Worm (Caenorhabditis elegans) whole organism, L4 larva: Measurements from ENCODE around the gene tsr-2.
"Not testable (repeated sequence)": the region's sequence is repeated elsewhere in the genome, so short reads cannot be mapped to it uniquely, and the experiment has no call there.

Experiments used
- Y75B8A.6 ChIP-seq: fragments of 200-800 bp; sonication (Bioruptor generic); IDR thresholded peaks from 2 replicates; pipeline ENCODE4 v1.3.6; 2022; ENCODE audit warnings: missing genetic modification reagents, missing genetic modification characterization, missing compliant biosample characterization
- aha-1 ChIP-seq: fragments of 150-350 bp; peaks from one replicate; lab custom pipeline; 2014; ENCODE audit warnings: missing biosample characterization, missing genetic modification characterization
- ceh-32 ChIP-seq: sonication (generic microtip); optimal IDR thresholded peaks from 2 replicates; lab custom pipeline; 2016; ENCODE audit warnings: mild to moderate bottlenecking, missing genetic modification characterization, missing compliant biosample characterization; ENCODE audit not compliant: poor library complexity
- ceh-44 ChIP-seq: fragments of 200-800 bp; sonication (Bioruptor generic); IDR thresholded peaks from 2 replicates; pipeline ENCODE4 v1.3.6; 2022; ENCODE audit warnings: missing genetic modification reagents, missing genetic modification characterization, missing compliant biosample characterization
- ceh-82 ChIP-seq: sonication (generic microtip); optimal IDR thresholded peaks from 2 replicates; lab custom pipeline; 2017; ENCODE audit warnings: missing biosample characterization, missing genetic modification characterization
- cey-2 ChIP-seq: sonication (generic microtip); optimal IDR thresholded peaks from 3 replicates; lab custom pipeline; 2017; ENCODE audit warnings: missing genetic modification characterization, mild to moderate bottlenecking, missing compliant biosample characterization, antibody characterized with exemption, borderline replicate concordance; ENCODE audit not compliant: insufficient read depth
- dmd-8 ChIP-seq: fragments of 200-800 bp; sonication (Bioruptor generic); IDR thresholded peaks from 2 replicates; pipeline ENCODE4 v1.3.6; 2022; ENCODE audit warnings: missing genetic modification characterization, missing compliant biosample characterization
- dpl-1 ChIP-seq: fragments of 150-350 bp; optimal IDR thresholded peaks from 2 replicates; lab custom pipeline; 2014; ENCODE audit warnings: missing biosample characterization, missing genetic modification reagents, missing genetic modification characterization
- egl-27 ChIP-seq: sonication (generic microtip); optimal IDR thresholded peaks from 3 replicates; lab custom pipeline; 2017; ENCODE audit warnings: missing biosample characterization, missing genetic modification reagents, missing genetic modification characterization
- egl-43 ChIP-seq: fragments of 200-800 bp; sonication (Bioruptor generic); IDR thresholded peaks from 2 replicates; pipeline ENCODE4 v1.3.6; 2022; ENCODE audit warnings: missing genetic modification reagents, missing genetic modification characterization, missing compliant biosample characterization
- fos-1 ChIP-seq: fragments of 150-350 bp; optimal IDR thresholded peaks from 2 replicates; lab custom pipeline; 2014; ENCODE audit warnings: missing biosample characterization, missing genetic modification characterization
- hif-1 ChIP-seq, 2 experiments: sonication (generic microtip); optimal IDR thresholded peaks; 2 replicates each; lab custom pipeline; 2016 to 2017; ENCODE audit warnings: missing compliant biosample characterization in 2 of 2, missing genetic modification characterization in 2 of 2, missing genetic modification reagents in 2 of 2, missing genotype in 2 of 2, mild to moderate bottlenecking in 1 of 2
- hlh-11 ChIP-seq: fragments of 200-800 bp; sonication (Bioruptor generic); optimal IDR thresholded peaks from 2 replicates; lab custom pipeline; 2018; ENCODE audit warnings: mild to moderate bottlenecking, missing genetic modification characterization, missing compliant biosample characterization
- jun-1 ChIP-seq: fragments of 150-350 bp; optimal IDR thresholded peaks from 2 replicates; lab custom pipeline; 2014; ENCODE audit warnings: missing biosample characterization, missing genetic modification reagents, missing genetic modification characterization
- lir-3 ChIP-seq: sonication (generic microtip); optimal IDR thresholded peaks from 2 replicates; lab custom pipeline; 2016; ENCODE audit warnings: mild to moderate bottlenecking, missing genetic modification characterization, missing compliant biosample characterization
- lsy-2 ChIP-seq, 2 experiments: fragments of 150-350 bp in 1 of 2; sonication (generic microtip) in 1 of 2; optimal IDR thresholded peaks; 2 replicates each; lab custom pipeline; 2014 to 2017; ENCODE audit warnings: missing biosample characterization in 2 of 2, missing genetic modification characterization in 2 of 2
- madf-5 ChIP-seq, 2 experiments: fragments of 200-800 bp; sonication (Bioruptor generic); IDR thresholded peaks; 2 replicates each; pipeline ENCODE4 v1.3.6; 2022; ENCODE audit warnings: missing compliant biosample characterization in 2 of 2, missing genetic modification characterization in 2 of 2
- mes-2 ChIP-seq: sonication (generic microtip); optimal IDR thresholded peaks from 2 replicates; lab custom pipeline; 2016; ENCODE audit warnings: missing genotype, mild to moderate bottlenecking, missing genetic modification characterization, missing compliant biosample characterization; ENCODE audit not compliant: poor library complexity, severe bottlenecking
- nhr-41 ChIP-seq: fragments of 200-800 bp; sonication (Bioruptor generic); IDR thresholded peaks from 2 replicates; pipeline ENCODE4 v1.3.6; 2022; ENCODE audit warnings: missing genetic modification reagents, missing genetic modification characterization, missing compliant biosample characterization
- nhr-42 ChIP-seq: fragments of 200-800 bp; sonication (Bioruptor generic); IDR thresholded peaks from 2 replicates; pipeline ENCODE4 v1.3.6; 2022; ENCODE audit warnings: missing genetic modification characterization, missing compliant biosample characterization
- nhr-6 ChIP-seq: fragments of 150-350 bp; optimal IDR thresholded peaks from 2 replicates; lab custom pipeline; 2014; ENCODE audit warnings: missing biosample characterization, missing genetic modification characterization
- nhr-77 ChIP-seq: fragments of 150-350 bp; optimal IDR thresholded peaks from 2 replicates; lab custom pipeline; 2014; ENCODE audit warnings: missing biosample characterization, missing genetic modification characterization
- pha-4 ChIP-seq, 2 experiments: fragments of 150-350 bp in 1 of 2; fragments of 200-800 bp in 1 of 2; sonication (Bioruptor generic) in 1 of 2; IDR thresholded peaks in 1 of 2; optimal IDR thresholded peaks in 1 of 2; 2 replicates each; pipeline versions ENCODE4 v1.3.6 to Lab custom; 2014 to 2022; ENCODE audit warnings: missing genetic modification characterization in 2 of 2, missing genetic modification reagents in 2 of 2, missing biosample characterization in 1 of 2, missing compliant biosample characterization in 1 of 2
- php-3 ChIP-seq: fragments of 200-800 bp; sonication (Bioruptor generic); IDR thresholded peaks from 2 replicates; pipeline ENCODE4 v1.3.6; 2022; ENCODE audit warnings: missing genetic modification reagents, missing genetic modification characterization, missing compliant biosample characterization
- pqm-1 ChIP-seq: sonication (generic microtip); optimal IDR thresholded peaks from 2 replicates; lab custom pipeline; 2017; ENCODE audit warnings: missing biosample characterization, missing genetic modification characterization
- rbr-2 ChIP-seq: sonication (generic microtip); optimal IDR thresholded peaks from 2 replicates; lab custom pipeline; 2016; ENCODE audit warnings: missing genotype, missing genetic modification characterization, missing compliant biosample characterization
- set-16 ChIP-seq: fragments of 200-800 bp; sonication (Bioruptor generic); IDR thresholded peaks from 2 replicates; pipeline ENCODE4 v1.3.6; 2022; ENCODE audit warnings: missing genetic modification reagents, missing genetic modification characterization, missing compliant biosample characterization
- skn-1 ChIP-seq: fragments of 150-350 bp; optimal IDR thresholded peaks from 2 replicates; lab custom pipeline; 2014; ENCODE audit warnings: missing biosample characterization, missing genetic modification characterization
- snpc-1.2 ChIP-seq: fragments of 200-800 bp; sonication (Bioruptor generic); IDR thresholded peaks from 2 replicates; pipeline ENCODE4 v1.3.6; 2022; ENCODE audit warnings: missing genetic modification reagents, missing genetic modification characterization, missing compliant biosample characterization
- tag-97 ChIP-seq: fragments of 200-800 bp; sonication (Bioruptor generic); IDR thresholded peaks from 2 replicates; pipeline ENCODE4 v1.3.6; 2022; ENCODE audit warnings: missing genetic modification characterization, missing compliant biosample characterization

tsr-2 gene

DNA sequence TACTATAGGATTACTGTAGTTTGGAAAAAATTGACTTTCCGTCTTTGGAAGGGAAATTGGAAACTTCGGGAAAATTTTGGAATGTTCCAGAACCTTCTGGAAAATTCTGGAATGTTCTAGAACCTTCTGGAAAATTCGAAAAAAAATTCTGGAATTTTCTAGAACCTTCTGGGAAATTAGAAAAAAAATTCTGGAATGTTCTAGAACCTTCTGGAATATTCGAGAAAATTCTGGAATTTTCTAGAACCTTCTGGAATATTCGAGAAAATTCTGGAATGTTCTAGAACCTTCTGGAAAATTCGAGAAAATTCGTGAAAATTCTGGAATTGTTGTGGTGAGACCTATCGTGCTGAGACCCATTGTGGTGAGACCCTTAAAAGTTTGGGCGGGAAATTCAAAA, 41.3 kb upstream of the tsr-2 start:
- TF ChIP-seq snpc-1.2 (GFP tag; lab: Robert Waterston, UW) = 0 out of 2 replicates have a peak, but pooled peaks have one; percentile 42

DNA sequence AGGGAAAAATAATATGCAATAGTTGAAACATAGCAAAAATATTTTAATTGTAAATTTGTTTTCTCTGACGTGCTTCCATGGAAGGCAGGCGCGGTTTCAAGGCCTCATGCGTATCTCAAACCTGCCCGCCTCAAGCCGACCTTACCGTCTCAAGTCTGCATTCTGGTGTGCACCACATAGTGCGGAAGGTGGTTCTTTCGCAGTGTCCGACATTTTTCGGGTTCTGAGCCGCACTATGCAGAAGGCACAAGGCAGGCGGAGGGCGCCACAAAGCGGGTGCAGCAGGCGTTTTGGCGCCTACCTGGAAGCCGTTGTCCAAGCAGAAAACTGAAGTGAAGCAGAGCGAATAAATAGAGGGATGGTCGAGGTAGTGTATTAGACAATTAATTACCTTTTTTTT, 33.9 kb upstream of the tsr-2 start:
- TF ChIP-seq nhr-42 (GFP tag; lab: Robert Waterston, UW) (no peak), egl-27 (tag; lab: Kevin White, UChicago) (no peak), Y75B8A.6 (GFP tag; lab: Robert Waterston, UW) (no peak), fos-1 (tag; lab: Kevin White, UChicago) (no peak), ceh-44 (GFP tag; lab: Robert Waterston, UW) (no peak), rbr-2 (tag; lab: Kevin White, UChicago) (no peak), set-16 (GFP tag; lab: Robert Waterston, UW) (peak; percentile 53; the same call in 1 of the 2 replicates), hlh-11 (tag; lab: Kevin White, UChicago) (no peak), mes-2 (no peak), snpc-1.2 (GFP tag; lab: Robert Waterston, UW) (peak; percentile 51; the same call in 1 of the 2 replicates)

DNA sequence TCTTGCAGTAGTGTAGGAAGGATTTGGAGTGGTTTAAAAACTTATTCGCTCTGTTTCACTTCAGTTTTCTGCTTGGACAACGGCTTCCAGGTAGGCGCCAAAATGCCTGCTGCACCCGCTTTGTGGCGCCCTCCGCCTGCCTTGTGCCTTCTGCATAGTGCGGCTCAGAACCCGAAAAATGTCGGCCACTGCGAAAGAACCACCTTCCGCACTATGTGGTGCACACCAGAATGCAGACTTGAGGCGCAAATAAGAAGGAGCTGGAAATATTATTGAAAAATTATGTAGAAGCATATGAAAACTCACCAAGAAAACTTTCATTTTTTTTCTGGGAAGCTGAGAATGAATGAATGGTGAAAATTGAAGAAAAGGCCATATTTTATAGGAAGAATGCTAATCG, 33.3 kb upstream of the tsr-2 start:
- TF ChIP-seq snpc-1.2 (GFP tag; lab: Robert Waterston, UW) = peak; percentile 83

DNA sequence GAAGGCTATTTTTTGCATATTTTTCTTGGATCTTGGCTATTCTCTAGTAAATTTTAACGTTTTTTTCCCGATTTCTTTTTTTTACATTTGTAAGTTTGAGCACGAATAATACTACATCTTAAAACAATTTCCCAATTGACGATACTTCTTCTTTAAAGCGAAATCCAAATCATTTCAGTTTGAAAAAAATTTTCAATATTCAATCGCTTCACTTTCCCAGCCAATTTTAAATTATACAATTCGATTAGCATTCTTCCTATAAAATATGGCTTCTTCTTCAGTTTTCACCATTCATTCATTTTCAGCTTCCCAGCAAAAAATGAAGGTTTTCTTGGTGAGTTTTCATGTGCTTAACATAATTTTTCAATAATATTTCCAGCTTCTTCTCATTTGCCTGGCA, 30.5 kb upstream of the tsr-2 start, which contains the start of gene fip-7:
Gene fip-7 (plus strand): TSS at position 301 of the 400 bp plus-strand sequence.
- TF ChIP-seq dpl-1; skn-1 (tag; lab: Kevin White, UChicago); tag-97: not testable (repeated sequence)

DNA sequence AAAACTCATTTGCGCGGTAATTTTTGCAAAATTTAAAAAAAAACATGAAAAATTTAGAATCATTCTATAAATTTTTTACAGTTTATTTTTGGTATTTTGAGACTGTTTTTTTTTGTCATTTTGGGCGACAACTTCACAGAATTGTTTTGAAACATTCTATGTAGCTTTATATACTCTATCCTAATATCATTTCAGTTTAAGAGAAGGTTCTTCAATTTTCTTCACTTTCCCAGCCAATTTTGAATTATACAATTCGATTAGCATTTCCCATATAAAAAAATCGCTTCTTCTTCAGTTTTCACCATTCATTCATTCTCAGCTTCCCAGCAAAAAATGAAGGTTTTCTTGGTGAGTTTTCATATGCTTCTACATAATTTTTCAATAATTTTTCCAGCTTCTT, 28.7 kb upstream of the tsr-2 start, which contains the start of gene fipr-28:
Gene fipr-28 (plus strand): TSS at position 301 of the 400 bp plus-strand sequence.
- no peak for TF ChIP-seq egl-27 (tag; lab: Kevin White, UChicago)
- TF ChIP-seq lsy-2 (tag; optimal IDR thresholded peaks at IDR 0.05; lab: Kevin White, UChicago) = no peak
- TF ChIP-seq, all 104 proteins: peak for 0

DNA sequence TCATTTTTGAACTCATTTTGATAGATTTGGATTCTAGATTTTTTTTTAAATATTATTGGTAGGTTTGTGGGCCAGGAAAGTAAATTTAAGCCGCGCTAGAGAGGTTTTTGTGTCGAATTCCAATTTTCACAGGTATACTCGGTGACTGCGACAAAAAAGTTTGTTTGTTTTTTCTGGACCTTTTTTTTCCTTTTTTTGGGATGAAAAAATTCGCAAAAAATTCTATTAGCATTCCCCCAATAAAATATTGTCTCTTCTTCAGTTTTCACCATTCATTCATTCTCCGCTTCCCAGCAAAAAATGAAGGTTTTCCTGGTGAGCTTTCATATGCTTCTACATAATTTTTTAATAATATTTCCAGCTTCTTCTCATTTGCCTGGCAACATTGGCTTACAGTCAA, 27.3 kb upstream of the tsr-2 start, which contains the start of gene Y51H4A.936:
Gene Y51H4A.936 (plus strand): TSS at position 301 of the 400 bp plus-strand sequence.
- TF ChIP-seq jun-1 (no peak), hlh-11 (tag; lab: Kevin White, UChicago) (no peak)

DNA sequence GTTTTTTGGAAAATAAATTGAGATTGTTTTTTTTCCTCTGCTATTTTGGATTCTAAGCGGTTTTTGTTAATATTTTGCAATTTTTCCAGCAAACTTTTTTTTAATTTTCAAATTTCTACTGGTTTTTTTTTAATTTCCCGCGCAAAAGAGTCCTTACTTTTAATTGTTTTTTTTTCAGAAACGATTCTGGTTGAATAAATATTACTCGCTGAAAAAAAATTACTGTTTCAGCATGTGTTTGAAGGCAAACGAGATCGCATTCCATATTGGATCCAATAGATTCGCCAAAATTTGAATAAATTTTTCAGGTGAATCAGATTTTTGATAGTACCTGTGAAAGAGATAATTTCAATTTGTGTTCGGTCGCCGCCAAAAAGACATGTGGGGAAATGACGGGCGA, 26.6 kb upstream of the tsr-2 start:
- TF ChIP-seq aha-1 (peak; percentile 87), pha-4 (GFP tag; IDR thresholded peaks at IDR 0.05; lab: Robert Waterston, UW) (no peak), pha-4 (tag; optimal IDR thresholded peaks at IDR 0.05; lab: Kevin White, UChicago) (no peak), snpc-1.2 (GFP tag; lab: Robert Waterston, UW) (peak; percentile 54; the same call in 1 of the 2 replicates)

DNA sequence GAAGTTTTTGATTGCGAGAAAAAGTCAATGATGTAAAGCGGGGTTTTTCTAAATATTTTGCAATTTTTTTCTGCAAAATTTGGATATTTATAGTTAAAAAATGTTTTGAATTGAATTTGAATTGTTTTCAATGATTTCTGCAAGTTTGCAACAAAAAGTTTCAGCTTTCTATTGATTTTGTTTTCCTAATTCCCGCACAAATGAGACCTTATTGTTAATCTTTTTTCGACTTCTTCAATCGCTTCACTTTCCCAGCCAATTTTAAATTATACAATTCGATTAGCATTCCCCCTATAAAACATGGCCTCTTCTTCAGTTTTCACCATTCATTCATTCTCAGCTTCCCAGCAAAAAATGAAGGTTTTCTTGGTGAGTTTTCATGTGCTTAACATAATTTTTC, 25.8 kb upstream of the tsr-2 start, which contains the start of gene fipr-27:
Gene fipr-27 (plus strand): TSS at position 301 of the 400 bp plus-strand sequence.
- TF ChIP-seq pqm-1 (tag; lab: Kevin White, UChicago) = no peak
- no peak for TF ChIP-seq php-3 (GFP tag; lab: Robert Waterston, UW)
- TF ChIP-seq hif-1 (tag; optimal IDR thresholded peaks at IDR 0.05; lab: Kevin White, UChicago) = no peak
- no peak for TF ChIP-seq cey-2 (tag; lab: Kevin White, UChicago)
- no peak for TF ChIP-seq madf-5 (GFP tag; IDR thresholded peaks at IDR 0.05; lab: Robert Waterston, UW)
- TF ChIP-seq dmd-8 (GFP tag; lab: Robert Waterston, UW) = no peak
- no peak for TF ChIP-seq nhr-6
- TF ChIP-seq fos-1 (tag; lab: Kevin White, UChicago) = no peak
- TF ChIP-seq nhr-41 (GFP tag; lab: Robert Waterston, UW) = no peak
- TF ChIP-seq lir-3 (tag; lab: Kevin White, UChicago) = no peak
- no peak for TF ChIP-seq ceh-32
- TF ChIP-seq aha-1 = no peak
- no peak for TF ChIP-seq nhr-77 (tag; lab: Kevin White, UChicago)
- no peak for TF ChIP-seq ceh-82
- no peak for TF ChIP-seq egl-43 (GFP tag; lab: Robert Waterston, UW)
